Worm (Caenorhabditis elegans) whole organism, young adult: ENCODE results near the gene R10E4.7.

Source experiments
- nhr-80 ChIP-seq: sonication (generic microtip); optimal IDR thresholded peaks from 2 replicates; lab custom pipeline; 2016; ENCODE audit warnings: missing genetic modification characterization, missing compliant biosample characterization

The R10E4.7 gene

ce11 chrIII:4345034-4345433 is 50.4 kb downstream of the R10E4.7 start, which contains the start of gene hse-5:
Gene hse-5, plus strand, starts transcription at chrIII:4345334.
- TF ChIP-seq nhr-80, result no peak
